Worm (Caenorhabditis elegans): ENCODE data around the gene C50D2.7.
A peak's percentile ranks its signal among the peaks of the same experiment; 100 is the strongest.
"Not testable (repeated sequence)": the region's sequence is repeated elsewhere in the genome, so short reads cannot be mapped to it uniquely, and the experiment has no call there.

Gene C50D2.7

DNA sequence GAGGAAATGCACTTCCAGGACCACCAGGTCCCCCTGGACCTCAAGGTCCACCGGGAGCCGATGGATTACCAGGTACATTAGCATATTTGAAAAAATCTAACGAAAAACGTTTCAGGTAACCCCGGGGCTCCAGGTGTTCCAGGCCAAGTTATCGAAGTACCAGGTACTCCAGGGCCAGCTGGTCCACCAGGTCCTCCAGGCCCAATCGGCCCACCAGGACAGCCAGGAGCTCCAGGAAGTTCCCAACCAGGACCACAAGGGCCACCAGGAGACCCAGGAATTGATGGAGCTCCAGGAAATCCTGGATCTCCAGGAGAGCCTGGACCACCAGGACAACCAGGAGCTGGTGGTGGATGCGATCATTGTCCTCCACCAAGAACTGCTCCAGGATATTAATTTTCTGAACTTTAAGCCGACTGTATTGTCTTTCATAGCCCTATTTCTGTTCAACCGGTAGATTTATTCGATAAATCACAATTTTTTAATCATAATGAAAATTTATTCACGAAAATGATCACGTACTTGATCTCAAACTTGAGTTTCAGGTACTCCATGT, 10.3 kb upstream of the C50D2.7 start:
- TF ChIP-seq nhr-76 (tag; optimal IDR thresholded peaks at IDR 0.05) (no peak), tbx-8 (GFP tag; optimal IDR thresholded peaks at IDR 0.05) (no peak), ztf-11 (tag; optimal IDR thresholded peaks at IDR 0.05) (no peak), nhr-12 (tag; optimal IDR thresholded peaks at IDR 0.05) (no peak), lsy-2 (tag; optimal IDR thresholded peaks at IDR 0.05) (no peak), drap-1 (GFP tag; optimal IDR thresholded peaks at IDR 0.05) (no peak), cnd-1 (tag; optimal IDR thresholded peaks at IDR 0.05) (no peak), zip-8 (tag; optimal IDR thresholded peaks at IDR 0.05) (no peak), mep-1 (tag; optimal IDR thresholded peaks at IDR 0.05) (no peak), snpc-4 (tag; optimal IDR thresholded peaks at IDR 0.05) (no peak)

DNA sequence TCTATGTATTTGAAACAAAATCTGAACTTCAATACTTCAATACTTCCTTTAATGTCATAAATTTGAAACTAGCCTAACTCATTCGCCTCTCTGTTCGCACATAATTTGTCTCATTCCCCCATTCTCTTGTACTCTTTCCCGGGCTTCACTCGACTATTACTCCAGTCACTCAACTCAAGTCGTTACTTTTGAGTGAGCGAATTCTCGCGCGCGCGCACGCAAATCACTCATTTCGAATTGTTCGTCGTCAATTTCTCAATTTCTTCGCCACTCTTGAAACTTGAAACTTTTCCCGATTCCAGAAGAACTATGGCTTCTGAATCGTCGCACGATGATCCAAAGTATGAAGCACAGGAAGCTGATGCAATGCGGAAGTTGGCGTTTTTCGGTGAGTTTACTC, 9.2 kb upstream of the C50D2.7 start, which contains the start of gene col-68:
Gene col-68, plus strand, starts transcription at position 301 of the 400 bp plus-strand sequence.
- TF ChIP-seq drap-1 (GFP tag; optimal IDR thresholded peaks at IDR 0.05) (no peak), nhr-12 (tag; optimal IDR thresholded peaks at IDR 0.05) (no peak), sem-2 (GFP tag; optimal IDR thresholded peaks at IDR 0.05) (no peak), ham-2 (GFP tag; optimal IDR thresholded peaks at IDR 0.05) (no peak), elt-1 (tag; optimal IDR thresholded peaks at IDR 0.05; ENCODE audit: borderline replicate concordance, insufficient read depth) (no peak), ztf-11 (tag; optimal IDR thresholded peaks at IDR 0.05) (no peak), ceh-83 (GFP tag; optimal IDR thresholded peaks at IDR 0.05) (no peak), nhr-237 (tag; optimal IDR thresholded peaks at IDR 0.05) (no peak), hlh-1 (tag; optimal IDR thresholded peaks at IDR 0.05) (no peak), mab-5 (tag; optimal IDR thresholded peaks at IDR 0.05) (no peak), bed-3 (GFP tag; optimal IDR thresholded peaks at IDR 0.05) (no peak), blmp-1 (tag; optimal IDR thresholded peaks at IDR 0.05) (no peak), unc-39 (tag; optimal IDR thresholded peaks at IDR 0.05) (no peak), sptf-1 (tag; optimal IDR thresholded peaks at IDR 0.05) (no peak), ceh-39 (tag; optimal IDR thresholded peaks at IDR 0.05) (no peak), nhr-2 (tag; optimal IDR thresholded peaks at IDR 0.05) (no peak), flh-1 (GFP tag; optimal IDR thresholded peaks at IDR 0.05) (no peak), lin-13 (tag; optimal IDR thresholded peaks at IDR 0.05) (no peak)

DNA sequence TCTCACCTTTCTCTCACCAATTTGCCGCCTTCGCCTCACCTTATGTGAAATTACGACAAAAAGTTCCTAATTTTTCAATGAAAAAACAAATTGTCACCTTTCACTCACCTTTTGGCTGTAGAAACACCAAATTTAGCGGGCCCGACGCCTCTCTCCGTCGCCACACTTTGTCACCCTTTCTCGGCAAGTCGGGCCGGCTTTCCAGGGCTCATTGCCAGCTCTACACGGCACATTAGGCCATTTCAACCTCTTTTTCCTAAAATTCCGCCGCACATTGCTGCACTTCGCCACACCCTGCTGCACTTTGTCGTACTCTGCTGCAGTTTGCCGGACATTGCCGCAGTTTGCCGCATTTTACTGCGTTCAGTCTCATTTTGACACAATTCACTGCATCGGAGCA, 6.1 kb upstream of the C50D2.7 start:
- TF ChIP-seq cnd-1 (tag; optimal IDR thresholded peaks at IDR 0.05): no peak
- TF ChIP-seq ceh-83 (GFP tag; optimal IDR thresholded peaks at IDR 0.05): peak; percentile 6

DNA sequence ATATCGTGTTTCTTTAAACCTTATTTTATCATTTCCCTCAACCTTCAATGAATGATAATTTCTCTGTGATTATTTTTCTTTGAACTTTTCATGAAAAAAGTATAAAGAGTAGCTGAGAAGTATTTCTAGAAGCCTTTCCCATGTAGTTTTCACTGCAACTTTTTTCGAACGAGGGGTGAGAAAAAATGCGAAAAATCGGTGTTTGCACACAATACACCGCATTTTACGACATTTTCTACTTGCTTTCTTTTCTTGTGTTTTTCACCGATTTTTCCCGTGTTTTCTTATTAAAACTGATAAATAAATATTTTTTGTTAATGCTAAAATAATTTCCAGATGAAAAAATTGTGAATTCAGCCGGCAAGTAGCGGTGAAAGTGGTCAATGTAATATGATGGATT, 3.8 kb upstream of the C50D2.7 start, which contains the start of gene C50D2.10:
Gene C50D2.10, plus strand, starts transcription at position 245 of the 400 bp plus-strand sequence.
- not testable (repeated sequence) for TF ChIP-seq flh-1 (GFP tag; optimal IDR thresholded peaks at IDR 0.05); blmp-1 (tag; optimal IDR thresholded peaks at IDR 0.05); sem-2 (GFP tag; optimal IDR thresholded peaks at IDR 0.05)

DNA sequence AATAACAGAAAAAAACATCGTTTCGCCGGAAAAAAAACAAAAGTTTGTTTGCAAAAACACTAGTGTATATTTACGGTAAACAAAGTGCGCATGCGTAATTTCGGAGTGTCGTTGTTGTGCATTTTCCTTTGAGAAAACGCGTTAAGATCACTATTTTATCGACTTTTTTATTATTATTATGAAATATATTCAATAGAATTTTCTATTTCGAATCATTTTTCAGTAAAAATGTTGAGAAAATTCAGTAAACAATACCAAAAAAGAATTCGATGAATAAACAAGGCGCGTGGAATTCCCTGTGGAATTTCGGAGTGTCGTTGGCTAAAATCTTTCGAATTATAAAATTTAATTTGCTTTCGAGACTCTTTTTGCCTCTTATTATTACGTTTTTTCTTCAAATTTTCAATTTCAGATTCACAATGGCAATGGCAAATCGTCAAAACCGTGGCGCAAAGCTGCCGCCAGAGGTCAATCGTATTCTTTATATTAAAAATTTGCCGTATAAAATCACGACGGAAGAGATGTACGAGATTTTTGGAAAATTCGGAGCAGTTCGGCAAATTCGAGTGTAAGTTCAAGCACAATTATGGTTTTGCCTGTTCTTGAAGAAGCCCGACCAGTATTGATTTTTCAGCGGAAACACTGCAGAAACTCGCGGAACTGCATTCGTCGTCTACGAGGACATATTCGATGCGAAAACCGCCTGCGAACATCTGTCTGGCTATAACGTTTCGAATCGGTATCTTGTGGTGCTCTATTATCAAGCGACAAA, 3.1 kb upstream of the C50D2.7 start, which contains the start of the genes luc-7L3 and sftb-6:
Gene luc-7L3, minus strand, starts transcription at position 36 of the 772 bp plus-strand sequence.
Gene sftb-6, plus strand, starts transcription at position 413 of the 772 bp plus-strand sequence.
- TF ChIP-seq mab-5 (tag; optimal IDR thresholded peaks at IDR 0.05) (peak; percentile 16), cnd-1 (tag; optimal IDR thresholded peaks at IDR 0.05) (no peak), sem-2 (GFP tag; optimal IDR thresholded peaks at IDR 0.05) (no peak), unc-62 (GFP tag; optimal IDR thresholded peaks at IDR 0.05) (no peak), nhr-28 (tag; optimal IDR thresholded peaks at IDR 0.05) (no peak), nhr-76 (tag; optimal IDR thresholded peaks at IDR 0.05) (no peak), ceh-83 (GFP tag; optimal IDR thresholded peaks at IDR 0.05) (peak; percentile 3), snpc-4 (tag; optimal IDR thresholded peaks at IDR 0.05) (no peak), bed-3 (GFP tag; optimal IDR thresholded peaks at IDR 0.05) (no peak), ceh-43 (GFP tag; optimal IDR thresholded peaks at IDR 0.05) (no peak), nhr-2 (tag; optimal IDR thresholded peaks at IDR 0.05) (peak; percentile 28), nhr-237 (tag; optimal IDR thresholded peaks at IDR 0.05) (peak; percentile 34), lsy-2 (tag; optimal IDR thresholded peaks at IDR 0.05) (peak; percentile 48), zip-8 (tag; optimal IDR thresholded peaks at IDR 0.05) (no peak), drap-1 (GFP tag; optimal IDR thresholded peaks at IDR 0.05) (no peak), ham-2 (GFP tag; optimal IDR thresholded peaks at IDR 0.05) (no peak), flh-1 (GFP tag; optimal IDR thresholded peaks at IDR 0.05) (no peak), nhr-12 (tag; optimal IDR thresholded peaks at IDR 0.05) (no peak), ceh-39 (tag; optimal IDR thresholded peaks at IDR 0.05) (peak; percentile 41), M03D4.4 (tag; optimal IDR thresholded peaks at IDR 0.05) (no peak), tbx-8 (GFP tag; optimal IDR thresholded peaks at IDR 0.05) (no peak), blmp-1 (tag; optimal IDR thresholded peaks at IDR 0.05) (no peak), pha-4 (tag; optimal IDR thresholded peaks at IDR 0.05) (no peak), mep-1 (tag; optimal IDR thresholded peaks at IDR 0.05) (no peak), ztf-11 (tag; optimal IDR thresholded peaks at IDR 0.05) (no peak), unc-39 (tag; optimal IDR thresholded peaks at IDR 0.05) (no peak), mls-2 (tag; optimal IDR thresholded peaks at IDR 0.05) (no peak), ces-1 (GFP tag; optimal IDR thresholded peaks at IDR 0.05) (peak; percentile 74), hlh-1 (tag; optimal IDR thresholded peaks at IDR 0.05) (no peak), lin-32 (GFP tag; optimal IDR thresholded peaks at IDR 0.05) (no peak), elt-3 (tag; optimal IDR thresholded peaks at IDR 0.05) (no peak), lin-13 (tag; optimal IDR thresholded peaks at IDR 0.05) (no peak)

Data from whole organism, mixed stage, embryonic.